Worm (Caenorhabditis elegans): ENCODE measurements around the gene panl-3.

ce11 chrIII:9782483-9783081 is 36.3 kb upstream of the panl-3 start, which contains the start of gene R10E11.6:
- no peak for TF ChIP-seq pag-3 (tag; optimal IDR thresholded peaks at IDR 0.05; ENCODE audit: borderline replicate concordance, insufficient read depth)
- no peak for TF ChIP-seq sox-4 (tag; optimal IDR thresholded peaks at IDR 0.05)
- TF ChIP-seq mep-1 (tag; optimal IDR thresholded peaks at IDR 0.05) = no peak
- TF ChIP-seq skn-1 (tag; optimal IDR thresholded peaks at IDR 0.05) = no peak
- TF ChIP-seq nhr-28 (tag; optimal IDR thresholded peaks at IDR 0.05) = no peak
- no peak for TF ChIP-seq dsc-1 (tag; optimal IDR thresholded peaks at IDR 0.05)
- no peak for TF ChIP-seq lin-15B (tag; optimal IDR thresholded peaks at IDR 0.05)
- TF ChIP-seq fkh-10 (GFP tag; optimal IDR thresholded peaks at IDR 0.05) = no peak
- no peak for TF ChIP-seq nhr-11 (tag; optimal IDR thresholded peaks at IDR 0.05)
- no peak for TF ChIP-seq ama-1 (optimal IDR thresholded peaks at IDR 0.05)
- TF ChIP-seq nhr-77 (tag; optimal IDR thresholded peaks at IDR 0.05) = no peak
- no peak for TF ChIP-seq mab-9 (GFP tag; IDR thresholded peaks at IDR 0.05)
